Fruit fly (Drosophila melanogaster) whole organism, embryonic: ENCODE results near the gene CG32812.
A peak's percentile ranks its signal among the peaks of the same experiment; 100 is the strongest.

Experiments
- CG10209 ChIP-seq: fragments of 200-800 bp; sonication (Bioruptor generic); optimal IDR thresholded peaks from 3 replicates; lab custom pipeline; 2017; ENCODE audit warnings: missing biosample characterization, mild to moderate bottlenecking, missing genetic modification characterization, missing genetic modification reagents
- CG10543 ChIP-seq: fragments of 200-800 bp; sonication (Bioruptor generic); optimal IDR thresholded peaks from 3 replicates; lab custom pipeline; 2017; ENCODE audit warnings: missing biosample characterization, mild to moderate bottlenecking, missing genetic modification characterization, moderate library complexity
- CG10654 ChIP-seq: fragments of 200-800 bp; sonication (Bioruptor generic); optimal IDR thresholded peaks from 2 replicates; lab custom pipeline; 2016; ENCODE audit warnings: missing biosample characterization, missing genetic modification characterization
- CG10959 ChIP-seq: fragments of 200-800 bp; sonication (Bioruptor generic); IDR thresholded peaks from 2 replicates; pipeline ENCODE4 v1.3.6; 2022; ENCODE audit warnings: missing biosample characterization, missing genetic modification characterization
- CG11504 ChIP-seq: fragments of 200-800 bp; sonication (Bioruptor generic); optimal IDR thresholded peaks from 3 replicates; lab custom pipeline; 2019; ENCODE audit warnings: missing biosample characterization, mild to moderate bottlenecking, missing genetic modification characterization, moderate library complexity
- CG11695 ChIP-seq: fragments of 200-800 bp; sonication (Bioruptor generic); IDR thresholded peaks from 3 replicates; pipeline ENCODE4 v1.3.6; 2022; ENCODE audit warnings: missing biosample characterization, missing genetic modification characterization
- CG12071 ChIP-seq: fragments of 200-800 bp; sonication (Bioruptor generic); optimal IDR thresholded peaks from 3 replicates; lab custom pipeline; 2018; ENCODE audit warnings: missing biosample characterization, mild to moderate bottlenecking, missing genetic modification characterization
- CG12219 ChIP-seq: fragments of 200-800 bp; sonication (Bioruptor generic); optimal IDR thresholded peaks from 3 replicates; lab custom pipeline; 2018; ENCODE audit warnings: missing biosample characterization, mild to moderate bottlenecking, missing genetic modification characterization
- CG12942 ChIP-seq: fragments of 200-800 bp; sonication (Bioruptor generic); optimal IDR thresholded peaks from 3 replicates; lab custom pipeline; 2016; ENCODE audit warnings: missing biosample characterization, missing genetic modification characterization
- CG15011 ChIP-seq: fragments of 200-800 bp; sonication (Bioruptor generic); optimal IDR thresholded peaks from 3 replicates; lab custom pipeline; 2018; ENCODE audit warnings: missing biosample characterization, mild to moderate bottlenecking, missing genetic modification characterization
- CG1529 ChIP-seq: fragments of 200-800 bp; sonication (Bioruptor generic); optimal IDR thresholded peaks from 3 replicates; lab custom pipeline; 2018; ENCODE audit warnings: missing biosample characterization, missing genetic modification characterization
- CG16815 ChIP-seq: fragments of 200-800 bp; sonication (Bioruptor generic); optimal IDR thresholded peaks from 3 replicates; lab custom pipeline; 2017; ENCODE audit warnings: missing biosample characterization, mild to moderate bottlenecking, missing genetic modification characterization
- CG17186 ChIP-seq: fragments of 200-800 bp; sonication (Bioruptor generic); optimal IDR thresholded peaks from 3 replicates; lab custom pipeline; 2017; ENCODE audit warnings: missing biosample characterization, missing genetic modification reagents, missing genetic modification characterization
- CG17361 ChIP-seq: fragments of 200-800 bp; sonication (Bioruptor generic); IDR thresholded peaks from 3 replicates; pipeline ENCODE4 v1.3.6; 2022; ENCODE audit warnings: missing biosample characterization, missing genetic modification characterization
- CG17568 ChIP-seq: fragments of 200-800 bp; sonication (Bioruptor generic); optimal IDR thresholded peaks from 2 replicates; lab custom pipeline; 2018; ENCODE audit warnings: missing biosample characterization, mild to moderate bottlenecking, missing genetic modification characterization, moderate library complexity
- CG3281 ChIP-seq: fragments of 200-800 bp; sonication (Bioruptor generic); optimal IDR thresholded peaks from 3 replicates; lab custom pipeline; 2017; ENCODE audit warnings: missing biosample characterization, mild to moderate bottlenecking, missing genetic modification characterization
- CG42726 ChIP-seq: fragments of 200-800 bp; sonication (Bioruptor generic); IDR thresholded peaks from 2 replicates; pipeline ENCODE4 v1.3.6; 2022; ENCODE audit warnings: missing biosample characterization, missing genetic modification characterization; ENCODE audit not compliant: partially characterized antibody
- CG4424 ChIP-seq: fragments of 200-800 bp; sonication (Bioruptor generic); optimal IDR thresholded peaks from 3 replicates; lab custom pipeline; 2016; ENCODE audit warnings: missing biosample characterization, missing genetic modification characterization
- CG5180 ChIP-seq: fragments of 200-800 bp; sonication (Bioruptor generic); optimal IDR thresholded peaks from 3 replicates; lab custom pipeline; 2017; ENCODE audit warnings: missing biosample characterization, missing genetic modification characterization, mild to moderate bottlenecking, moderate library complexity, missing genetic modification reagents
- CG7786 ChIP-seq: fragments of 200-800 bp; sonication (Bioruptor generic); optimal IDR thresholded peaks from 2 replicates; lab custom pipeline; 2016; ENCODE audit warnings: missing biosample characterization, missing genetic modification characterization
- CG8944 ChIP-seq: fragments of 200-800 bp; sonication (Bioruptor generic); optimal IDR thresholded peaks from 3 replicates; lab custom pipeline; 2016; ENCODE audit warnings: missing biosample characterization, missing genetic modification characterization
- CG9215 ChIP-seq: fragments of 200-800 bp; sonication (Bioruptor generic); IDR thresholded peaks from 2 replicates; pipeline ENCODE4 v1.3.6; 2022; ENCODE audit warnings: missing biosample characterization, missing genetic modification characterization
- CG9727 ChIP-seq: fragments of 200-800 bp; sonication (Bioruptor generic); optimal IDR thresholded peaks from 3 replicates; lab custom pipeline; 2017; ENCODE audit warnings: missing biosample characterization, mild to moderate bottlenecking, missing genetic modification characterization
- CoRest ChIP-seq: fragments of 200-800 bp; sonication (Bioruptor generic); optimal IDR thresholded peaks from 3 replicates; lab custom pipeline; 2018; ENCODE audit warnings: missing biosample characterization, mild to moderate bottlenecking, missing genetic modification characterization, moderate library complexity
- Fer1 ChIP-seq: fragments of 200-800 bp; sonication (Bioruptor generic); optimal IDR thresholded peaks from 2 replicates; lab custom pipeline; 2017; ENCODE audit warnings: missing biosample characterization, mild to moderate bottlenecking, missing genetic modification characterization
- Fer3 ChIP-seq: fragments of 200-800 bp; sonication (Bioruptor generic); optimal IDR thresholded peaks from 2 replicates; lab custom pipeline; 2018; ENCODE audit warnings: missing biosample characterization, mild to moderate bottlenecking, missing genetic modification characterization, moderate library complexity
- H2.0 ChIP-seq: fragments of 200-800 bp; sonication (Bioruptor generic); IDR thresholded peaks from 2 replicates; pipeline ENCODE4 v1.3.6; 2022; ENCODE audit warnings: missing biosample characterization, missing genetic modification characterization
- Hey ChIP-seq: fragments of 200-800 bp; sonication (Bioruptor generic); optimal IDR thresholded peaks from 3 replicates; lab custom pipeline; 2018; ENCODE audit warnings: missing biosample characterization, mild to moderate bottlenecking, missing genetic modification characterization
- Hr51 ChIP-seq, 2 experiments: fragments of 200-800 bp; sonication (Bioruptor generic); optimal IDR thresholded peaks; 2 replicates in 1 of 2; 3 replicates in 1 of 2; lab custom pipeline; 2016 to 2018; ENCODE audit warnings: missing biosample characterization in 2 of 2, missing genetic modification characterization in 2 of 2, mild to moderate bottlenecking in 1 of 2, moderate library complexity in 1 of 2
- Lim3 ChIP-seq: fragments of 200-800 bp; sonication (Bioruptor generic); IDR thresholded peaks from 2 replicates; pipeline ENCODE4 v1.3.6; 2022; ENCODE audit warnings: missing biosample characterization, missing genetic modification characterization
- Lpt ChIP-seq: fragments of >200 bp; optimal IDR thresholded peaks from 2 replicates; lab custom pipeline; 2018; ENCODE audit warnings: missing biosample characterization, missing genetic modification characterization
- MBD-R2 ChIP-seq: fragments of 200-800 bp; sonication (Bioruptor generic); IDR thresholded peaks from 2 replicates; pipeline ENCODE4 v1.3.6; 2022; ENCODE audit warnings: missing biosample characterization, missing genetic modification characterization
- Nf-YB ChIP-seq: fragments of 200-800 bp; sonication (Bioruptor generic); optimal IDR thresholded peaks from 3 replicates; lab custom pipeline; 2019; ENCODE audit warnings: missing biosample characterization, mild to moderate bottlenecking, missing genetic modification characterization, moderate library complexity
- Sry-β ChIP-seq: fragments of 200-800 bp; sonication (Bioruptor generic); optimal IDR thresholded peaks from 2 replicates; lab custom pipeline; 2018; ENCODE audit warnings: missing biosample characterization, mild to moderate bottlenecking, missing genetic modification characterization, moderate library complexity
- croc ChIP-seq: fragments of 200-800 bp; sonication (Bioruptor generic); conservative IDR thresholded peaks from 3 replicates; pipeline ENCODE4 v1.3.6; 2022; ENCODE audit warnings: missing biosample characterization, missing genetic modification characterization
- dpn ChIP-seq, 2 experiments: fragments of 200-800 bp; sonication (Bioruptor generic); optimal IDR thresholded peaks; 3 replicates each; lab custom pipeline; 2016; ENCODE audit warnings: missing biosample characterization in 2 of 2, missing genetic modification characterization in 2 of 2
- emc ChIP-seq: fragments of 200-800 bp; sonication (Bioruptor generic); optimal IDR thresholded peaks from 2 replicates; lab custom pipeline; 2016; ENCODE audit warnings: missing biosample characterization, missing genetic modification characterization
- esg ChIP-seq: fragments of 200-800 bp; sonication (Bioruptor generic); conservative IDR thresholded peaks from 2 replicates; pipeline ENCODE4 v1.3.6; 2022; ENCODE audit warnings: missing biosample characterization, missing genetic modification characterization
- gcm ChIP-seq: fragments of 200-800 bp; sonication (Bioruptor generic); optimal IDR thresholded peaks from 2 replicates; lab custom pipeline; 2019; ENCODE audit warnings: missing biosample characterization, mild to moderate bottlenecking, missing genetic modification characterization, moderate library complexity
- grn ChIP-seq: fragments of 200-800 bp; sonication (Bioruptor generic); optimal IDR thresholded peaks from 3 replicates; lab custom pipeline; 2017; ENCODE audit warnings: missing biosample characterization, missing genetic modification characterization
- gsb-n ChIP-seq: fragments of 200-800 bp; sonication (Bioruptor generic); optimal IDR thresholded peaks from 3 replicates; lab custom pipeline; 2018; ENCODE audit warnings: missing biosample characterization, mild to moderate bottlenecking, missing genetic modification characterization
- ind ChIP-seq: fragments of 200-800 bp; sonication (Bioruptor generic); optimal IDR thresholded peaks from 3 replicates; lab custom pipeline; 2016; ENCODE audit warnings: missing biosample characterization, missing genetic modification characterization
- kni ChIP-seq: fragments of 200-800 bp; sonication (Bioruptor generic); optimal IDR thresholded peaks from 3 replicates; lab custom pipeline; 2017; ENCODE audit warnings: mild to moderate bottlenecking, missing biosample characterization, missing genetic modification reagents, missing genetic modification characterization
- lab ChIP-seq: fragments of 200-800 bp; sonication (Bioruptor generic); optimal IDR thresholded peaks from 3 replicates; lab custom pipeline; 2017; ENCODE audit warnings: missing biosample characterization, missing genetic modification characterization, mild to moderate bottlenecking, moderate library complexity, missing genetic modification reagents
- lilli ChIP-seq: fragments of 200-800 bp; sonication (Bioruptor generic); optimal IDR thresholded peaks from 3 replicates; lab custom pipeline; 2016; ENCODE audit warnings: missing biosample characterization, missing genetic modification characterization
- onecut ChIP-seq: fragments of 200-800 bp; sonication (Bioruptor generic); IDR thresholded peaks from 2 replicates; pipeline ENCODE4 v1.3.6; 2022; ENCODE audit warnings: missing biosample characterization, missing genetic modification characterization
- org-1 ChIP-seq: fragments of 200-800 bp; sonication (Bioruptor generic); optimal IDR thresholded peaks from 2 replicates; lab custom pipeline; 2017; ENCODE audit warnings: missing biosample characterization, missing genetic modification characterization
- otp ChIP-seq: fragments of 200-800 bp; sonication (Bioruptor generic); IDR thresholded peaks from 3 replicates; pipeline ENCODE4, ENCODE4 v1.3.6; 2022; ENCODE audit warnings: missing biosample characterization, missing genetic modification characterization
- schlank ChIP-seq: fragments of 200-800 bp; sonication (Bioruptor generic); optimal IDR thresholded peaks from 2 replicates; lab custom pipeline; 2018; ENCODE audit warnings: missing biosample characterization, mild to moderate bottlenecking, missing genetic modification characterization
- scrt ChIP-seq: fragments of 200-800 bp; sonication (Bioruptor generic); optimal IDR thresholded peaks from 2 replicates; lab custom pipeline; 2018; ENCODE audit warnings: missing biosample characterization, mild to moderate bottlenecking, missing genetic modification characterization, moderate library complexity

CG32812 gene

DNA sequence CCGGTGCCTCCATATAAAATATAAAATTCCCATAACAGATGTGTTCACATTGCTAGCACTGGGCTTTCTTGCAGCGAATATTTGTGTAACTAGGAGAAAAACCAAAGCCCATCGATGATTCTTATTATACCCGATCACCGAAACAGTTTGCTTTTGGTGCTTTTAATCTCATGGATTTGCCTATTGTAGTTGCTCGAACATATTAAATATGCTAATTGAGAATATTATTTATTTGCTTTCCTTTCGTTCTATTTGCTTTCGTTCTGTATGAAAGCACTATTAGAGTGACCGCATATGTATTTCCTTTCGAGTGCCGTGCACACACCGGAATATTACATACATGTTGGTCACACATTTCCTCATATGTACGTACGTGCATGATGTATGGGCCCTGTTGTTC lies 16.4 kb upstream of the CG32812 start (continued):
- peak; percentile 33 for TF ChIP-seq CG10209 (GFP tag; lab: Kevin White, UChicago)
- peak; percentile 32 for TF ChIP-seq CG5180
- peak; percentile 4 for TF ChIP-seq CG4424 (GFP tag; lab: Kevin White, UChicago)
- peak; percentile 29 for TF ChIP-seq Nf-YB (GFP tag; lab: Kevin White, UChicago)
- TF ChIP-seq gcm (GFP tag; lab: Kevin White, UChicago), result peak; percentile 36
- peak; percentile 42 for TF ChIP-seq CG15011 (GFP tag; lab: Kevin White, UChicago)
- peak; percentile 37 for TF ChIP-seq H2.0 (GFP tag; lab: Robert Waterston, UW)
- no peak for TF ChIP-seq emc (GFP tag; lab: Kevin White, UChicago)
- TF ChIP-seq CG17568 (GFP tag; lab: Kevin White, UChicago), result peak; percentile 28
- TF ChIP-seq org-1 (GFP tag; lab: Kevin White, UChicago), result peak; percentile 2
- TF ChIP-seq CG16815 (GFP tag; lab: Kevin White, UChicago), result peak; percentile 10
- no peak for TF ChIP-seq CG42726
- TF ChIP-seq CG17186 (GFP tag; lab: Kevin White, UChicago), result no peak
- peak; percentile 67 for TF ChIP-seq CoRest (tag; lab: Kevin White, UChicago)
- no peak for TF ChIP-seq grn (GFP tag; lab: Kevin White, UChicago)
- TF ChIP-seq Hr51 (GFP tag; optimal IDR thresholded peaks at IDR 0.05; lab: Kevin White, UChicago), result peak; percentile 7 to 50
- peak; percentile 23 for TF ChIP-seq CG12219 (GFP tag; lab: Kevin White, UChicago)
- TF ChIP-seq kni (GFP tag; lab: Kevin White, UChicago), result peak; percentile 63
- TF ChIP-seq lilli (GFP tag; lab: Kevin White, UChicago), result peak; percentile 27
- TF ChIP-seq CG10654 (GFP tag; lab: Kevin White, UChicago), result no peak
- TF ChIP-seq lab (GFP tag; lab: Kevin White, UChicago), result peak; percentile 69
- TF ChIP-seq CG12071, result peak; percentile 37
- peak; percentile 73 for TF ChIP-seq CG11504 (tag; lab: Kevin White, UChicago)
- no peak for TF ChIP-seq CG12942
- TF ChIP-seq schlank, result peak; percentile 9
- TF ChIP-seq CG7786 (GFP tag; lab: Kevin White, UChicago), result peak; percentile 8
- TF ChIP-seq Fer3 (tag; lab: Kevin White, UChicago), result peak; percentile 58
- peak; percentile 53 for TF ChIP-seq CG9727
- peak; percentile 49 for TF ChIP-seq Fer1 (GFP tag; lab: Kevin White, UChicago)
- TF ChIP-seq CG3281 (GFP tag; lab: Kevin White, UChicago), result peak; percentile 70
- 0 out of 3 replicates have a peak, but pooled peaks have one; percentile 29 for TF ChIP-seq croc (GFP tag; lab: Robert Waterston, UW)
- peak; percentile 54 for TF ChIP-seq CG17361 (GFP tag; lab: Robert Waterston, UW)
- peak; percentile 1 for TF ChIP-seq ind
- no peak for TF ChIP-seq gsb-n (tag; lab: Kevin White, UChicago)
- TF ChIP-seq Lpt (GFP tag; lab: Kevin White, UChicago), result no peak
- TF ChIP-seq otp (GFP tag; lab: Robert Waterston, UW), result 0 out of 3 replicates have a peak, but pooled peaks have one; percentile 21
- peak; percentile 27 for TF ChIP-seq scrt (GFP tag; lab: Kevin White, UChicago)
- no peak for TF ChIP-seq CG1529
- TF ChIP-seq Lim3 (GFP tag; lab: Robert Waterston, UW), result no peak
- TF ChIP-seq CG9215 (GFP tag; lab: Robert Waterston, UW), result peak; percentile 44
- 0 out of 2 replicates have a peak, but pooled peaks have one; percentile 9 for TF ChIP-seq esg (GFP tag; lab: Robert Waterston, UW)
- TF ChIP-seq CG10543 (GFP tag; lab: Kevin White, UChicago), result peak; percentile 8
- TF ChIP-seq CG11695, result peak; percentile 34; the same call in 1 of the 3 replicates
- peak; percentile 17; the same call in 1 of the 2 replicates for TF ChIP-seq MBD-R2 (GFP tag; lab: Robert Waterston, UW)
- no peak for TF ChIP-seq CG8944 (GFP tag; lab: Kevin White, UChicago)
- TF ChIP-seq dpn (GFP tag; optimal IDR thresholded peaks at IDR 0.05; lab: Kevin White, UChicago), result no peak
- TF ChIP-seq Sry-β (GFP tag; lab: Kevin White, UChicago), result no peak
- no peak for TF ChIP-seq CG10959
- 0 out of 2 replicates have a peak, but pooled peaks have one; percentile 24 for TF ChIP-seq onecut (GFP tag; lab: Robert Waterston, UW)
- no peak for TF ChIP-seq Hey (tag; lab: Kevin White, UChicago)
